Worm (Caenorhabditis elegans) whole organism, late embryonic: Measurements from ENCODE around the gene ZK632.9.

Experiments
- C08G9.2 ChIP-seq: sonication (generic microtip); optimal IDR thresholded peaks from 2 replicates; lab custom pipeline; 2016; ENCODE audit warnings: mild to moderate bottlenecking, missing genetic modification characterization, moderate library complexity, missing compliant biosample characterization
- C38D4.7 ChIP-seq: fragments of 200-800 bp; sonication (Bioruptor generic); optimal IDR thresholded peaks from 2 replicates; lab custom pipeline; 2018; ENCODE audit warnings: mild to moderate bottlenecking, missing genetic modification characterization, moderate library complexity, missing compliant biosample characterization
- K02D7.2 ChIP-seq: sonication (generic microtip); optimal IDR thresholded peaks from 2 replicates; lab custom pipeline; 2017; ENCODE audit warnings: mild to moderate bottlenecking, missing genetic modification characterization, missing compliant biosample characterization
- ahr-1 ChIP-seq: sonication (generic microtip); optimal IDR thresholded peaks from 2 replicates; lab custom pipeline; 2016; ENCODE audit warnings: missing genetic modification characterization, missing compliant biosample characterization
- ceh-14 ChIP-seq: sonication (generic microtip); optimal IDR thresholded peaks from 2 replicates; lab custom pipeline; 2016; ENCODE audit warnings: missing genotype, missing genetic modification characterization, missing compliant biosample characterization
- ceh-2 ChIP-seq: sonication (generic microtip); optimal IDR thresholded peaks from 2 replicates; lab custom pipeline; 2016; ENCODE audit warnings: missing genotype, missing genetic modification characterization, missing compliant biosample characterization
- ceh-31 ChIP-seq: sonication (generic microtip); optimal IDR thresholded peaks from 2 replicates; lab custom pipeline; 2016; ENCODE audit warnings: missing genetic modification characterization, missing compliant biosample characterization
- ceh-34 ChIP-seq: sonication (generic microtip); optimal IDR thresholded peaks from 2 replicates; lab custom pipeline; 2016; ENCODE audit warnings: mild to moderate bottlenecking, missing genetic modification characterization, missing compliant biosample characterization
- ceh-9 ChIP-seq: sonication (generic microtip); optimal IDR thresholded peaks from 2 replicates; lab custom pipeline; 2016; ENCODE audit warnings: mild to moderate bottlenecking, missing genetic modification characterization, inconsistent platforms, missing compliant biosample characterization
- elt-2 ChIP-seq: sonication (generic microtip); optimal IDR thresholded peaks from 2 replicates; lab custom pipeline; 2016; ENCODE audit warnings: missing genetic modification reagents, missing genetic modification characterization, missing compliant biosample characterization
- ets-4 ChIP-seq: sonication (generic microtip); optimal IDR thresholded peaks from 2 replicates; lab custom pipeline; 2016; ENCODE audit warnings: missing genetic modification characterization, missing compliant biosample characterization
- fax-1 ChIP-seq: sonication (generic microtip); optimal IDR thresholded peaks from 2 replicates; lab custom pipeline; 2016; ENCODE audit warnings: missing genotype, missing genetic modification characterization, missing compliant biosample characterization
- gmeb-2 ChIP-seq: sonication (generic microtip); optimal IDR thresholded peaks from 2 replicates; lab custom pipeline; 2016; ENCODE audit warnings: missing genetic modification characterization, inconsistent platforms, missing compliant biosample characterization
- hlh-6 ChIP-seq: sonication (generic microtip); optimal IDR thresholded peaks from 2 replicates; lab custom pipeline; 2016; ENCODE audit warnings: missing genotype, missing genetic modification characterization, missing compliant biosample characterization
- hlh-8 ChIP-seq: sonication (generic microtip); optimal IDR thresholded peaks from 2 replicates; lab custom pipeline; 2016; ENCODE audit warnings: missing genotype, missing genetic modification characterization, missing compliant biosample characterization
- lim-6 ChIP-seq: sonication (generic microtip); optimal IDR thresholded peaks from 2 replicates; lab custom pipeline; 2016; ENCODE audit warnings: missing genetic modification characterization, missing compliant biosample characterization
- madf-2 ChIP-seq: sonication (generic microtip); optimal IDR thresholded peaks from 2 replicates; lab custom pipeline; 2017; ENCODE audit warnings: missing genetic modification characterization, missing compliant biosample characterization
- mec-3 ChIP-seq: sonication (generic microtip); optimal IDR thresholded peaks from 2 replicates; lab custom pipeline; 2016; ENCODE audit warnings: borderline replicate concordance, missing genetic modification characterization, missing compliant biosample characterization
- nfya-1 ChIP-seq: sonication (generic microtip); optimal IDR thresholded peaks from 2 replicates; lab custom pipeline; 2017; ENCODE audit warnings: missing genetic modification characterization, mild to moderate bottlenecking, missing compliant biosample characterization, antibody characterized with exemption, moderate library complexity
- pax-1 ChIP-seq: fragments of 150-350 bp; optimal IDR thresholded peaks from 2 replicates; lab custom pipeline; 2014; ENCODE audit warnings: missing biosample characterization, missing genetic modification characterization
- pha-2 ChIP-seq: sonication (generic microtip); optimal IDR thresholded peaks from 2 replicates; lab custom pipeline; 2017; ENCODE audit warnings: mild to moderate bottlenecking, missing genetic modification characterization, missing compliant biosample characterization
- pha-4 ChIP-seq: fragments of 150-350 bp; optimal IDR thresholded peaks from 2 replicates; lab custom pipeline; 2018; ENCODE audit warnings: missing biosample characterization, missing genetic modification reagents, missing genetic modification characterization
- pqm-1 ChIP-seq: sonication (generic microtip); optimal IDR thresholded peaks from 2 replicates; lab custom pipeline; 2016; ENCODE audit warnings: missing genetic modification characterization, missing compliant biosample characterization
- ref-2 ChIP-seq: sonication (generic microtip); optimal IDR thresholded peaks from 2 replicates; lab custom pipeline; 2016; ENCODE audit warnings: missing genetic modification characterization, missing compliant biosample characterization
- rnt-1 ChIP-seq: sonication (generic microtip); optimal IDR thresholded peaks from 2 replicates; lab custom pipeline; 2016; ENCODE audit warnings: missing genetic modification characterization, missing compliant biosample characterization
- sdc-2 ChIP-seq: sonication (generic microtip); optimal IDR thresholded peaks from 2 replicates; lab custom pipeline; 2016; ENCODE audit warnings: missing genotype, missing genetic modification characterization, missing compliant biosample characterization
- sox-2 ChIP-seq: fragments of 200-800 bp; sonication (Bioruptor generic); IDR thresholded peaks from 2 replicates; pipeline ENCODE4 v1.3.6; 2022; ENCODE audit warnings: missing genetic modification reagents, missing genetic modification characterization, missing compliant biosample characterization
- tbx-2 ChIP-seq: sonication (generic microtip); optimal IDR thresholded peaks from 2 replicates; lab custom pipeline; 2016; ENCODE audit warnings: missing genetic modification characterization, missing compliant biosample characterization
- tbx-7 ChIP-seq: sonication (generic microtip); optimal IDR thresholded peaks from 2 replicates; lab custom pipeline; 2016; ENCODE audit warnings: missing genotype, missing genetic modification characterization, missing compliant biosample characterization
- ttx-3 ChIP-seq: sonication (generic microtip); optimal IDR thresholded peaks from 2 replicates; lab custom pipeline; 2016; ENCODE audit warnings: missing genetic modification reagents, missing genetic modification characterization, missing compliant biosample characterization
- unc-3 ChIP-seq, 2 experiments: fragments of 200-800 bp in 1 of 2; sonication (Bioruptor generic) in 1 of 2; sonication (generic microtip) in 1 of 2; conservative IDR thresholded peaks in 1 of 2; optimal IDR thresholded peaks in 1 of 2; 2 replicates each; pipeline versions ENCODE4 v1.3.6 to Lab custom; 2016 to 2022; ENCODE audit warnings: missing compliant biosample characterization in 2 of 2, missing genetic modification characterization in 2 of 2, missing genetic modification reagents in 1 of 2
- unc-42 ChIP-seq: sonication (generic microtip); optimal IDR thresholded peaks from 2 replicates; lab custom pipeline; 2016; ENCODE audit warnings: missing genotype, missing genetic modification characterization, missing compliant biosample characterization
- unc-55 ChIP-seq: sonication (generic microtip); optimal IDR thresholded peaks from 2 replicates; lab custom pipeline; 2017; ENCODE audit warnings: missing biosample characterization, missing genetic modification reagents, missing genetic modification characterization
- unc-86 ChIP-seq: sonication (generic microtip); optimal IDR thresholded peaks from 2 replicates; lab custom pipeline; 2016; ENCODE audit warnings: missing genetic modification characterization, missing compliant biosample characterization
- zip-5 ChIP-seq: sonication (generic microtip); optimal IDR thresholded peaks from 2 replicates; lab custom pipeline; 2016; ENCODE audit warnings: missing genetic modification characterization, missing compliant biosample characterization

The ZK632.9 gene

DNA sequence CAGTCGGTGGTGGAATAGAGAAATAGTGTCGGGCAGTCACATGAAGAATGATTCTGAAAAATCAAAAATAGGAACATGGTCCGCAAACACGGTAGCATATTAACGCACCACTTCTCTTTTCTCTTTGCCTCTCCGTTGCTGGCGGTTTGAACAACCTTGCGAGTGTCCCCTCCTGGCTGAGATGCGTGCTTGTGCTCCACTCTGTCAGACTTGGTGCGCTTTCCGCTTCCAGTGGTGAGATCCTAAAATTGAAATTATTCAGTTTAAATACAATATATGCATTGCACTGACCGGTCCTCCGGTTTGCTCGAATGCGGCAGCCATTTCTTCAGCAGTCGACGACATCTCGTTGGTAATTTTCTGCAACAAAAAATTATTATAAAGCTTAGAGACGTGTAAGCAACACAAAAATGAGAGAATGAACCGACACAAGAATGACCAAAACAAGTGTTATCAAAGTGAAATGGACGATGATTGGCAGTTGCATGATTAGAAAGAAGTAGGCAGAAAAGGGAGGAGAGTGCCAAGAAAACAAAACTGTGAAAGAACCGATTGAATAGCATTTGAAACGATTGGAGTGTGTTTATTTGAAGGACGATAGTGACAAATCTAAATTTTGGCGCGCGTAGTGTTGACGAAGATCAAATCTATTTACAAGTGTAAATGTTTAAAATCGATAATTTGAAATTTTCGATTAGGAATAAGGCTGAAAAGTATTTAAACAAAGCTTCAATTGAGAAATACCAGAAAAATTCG, at the start of gene ZK632.9:
Gene ZK632.9 (minus strand): TSS at position 360 of the 756 bp plus-strand sequence.
- peak; percentile 14 for TF ChIP-seq tbx-2 (tag; lab: Kevin White, UChicago)
- TF ChIP-seq sdc-2 (tag; lab: Kevin White, UChicago) = no peak

ce11 chrIII:9874515-9874914, 49.3 kb upstream of the ZK632.9 start:
- TF ChIP-seq nfya-1 (peak; percentile 57), ceh-14 (tag; lab: Kevin White, UChicago) (no peak), ceh-34 (tag; lab: Kevin White, UChicago) (no peak), pha-4 (tag; lab: Kevin White, UChicago) (no peak), pax-1 (tag; lab: Kevin White, UChicago) (no peak)

- no peak for TF ChIP-seq ttx-3 (tag; lab: Kevin White, UChicago)
- no peak for TF ChIP-seq nfya-1
- TF ChIP-seq ceh-31 = no peak
- no peak for TF ChIP-seq madf-2
These were observed 45.8 kb upstream of the ZK632.9 start, which contains the start of gene ZK757.1 for ce11 chrIII:9871032-9871431. Gene ZK757.1 (minus strand): TSS chrIII:9871132.

DNA sequence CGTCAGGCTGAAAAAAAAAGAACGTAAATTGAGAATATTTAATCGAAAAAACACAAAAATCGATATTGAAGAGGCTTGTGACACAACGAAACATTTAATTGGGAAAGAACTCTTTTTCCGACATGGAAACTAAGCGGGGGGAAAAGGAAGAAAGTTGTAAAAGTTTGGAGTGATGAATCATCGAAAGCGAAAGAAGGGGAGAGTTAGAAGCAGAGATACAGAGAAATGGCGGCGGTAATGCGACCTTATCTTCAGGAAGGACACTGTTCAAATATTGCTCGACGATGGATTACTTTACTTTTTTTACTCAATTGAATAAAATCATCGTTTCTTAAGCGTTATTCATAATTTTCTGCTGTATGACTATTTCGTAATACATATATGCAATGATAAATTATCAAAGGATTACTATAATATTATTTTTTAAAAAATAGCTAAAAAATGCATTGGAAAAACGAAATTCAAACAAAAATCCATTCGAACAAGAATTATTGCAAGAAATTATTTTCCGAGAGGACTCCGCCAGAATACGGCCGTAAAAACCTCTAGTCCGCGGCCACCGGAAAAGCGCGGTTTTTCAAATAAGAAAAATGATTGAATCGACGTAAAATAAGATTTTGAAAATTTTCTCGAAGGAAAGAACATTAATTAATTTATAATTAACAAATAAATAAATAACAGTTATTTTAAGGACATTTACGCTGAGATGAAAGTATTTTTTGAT, 42.7 kb upstream of the ZK632.9 start, which contains the start of gene dhhc-4:
Gene dhhc-4 (minus strand): TSS at position 13 of the 724 bp plus-strand sequence.
- TF ChIP-seq lim-6 (tag; lab: Kevin White, UChicago) = no peak
- no peak for TF ChIP-seq K02D7.2 (tag; lab: Kevin White, UChicago)
- peak; percentile 0 for TF ChIP-seq nfya-1
- peak; percentile 10 for TF ChIP-seq rnt-1 (tag; lab: Kevin White, UChicago)
- TF ChIP-seq ttx-3 (tag; lab: Kevin White, UChicago) = peak; percentile 46
- TF ChIP-seq ceh-31 = peak; percentile 90
- peak; percentile 6 for TF ChIP-seq ahr-1 (tag; lab: Kevin White, UChicago)
- TF ChIP-seq C38D4.7 (GFP tag; lab: Kevin White, UChicago) = no peak
- no peak for TF ChIP-seq pqm-1
- TF ChIP-seq sox-2 (GFP tag; lab: Robert Waterston, UW) = no peak
- no peak for TF ChIP-seq mec-3 (tag; lab: Kevin White, UChicago)
- TF ChIP-seq fax-1 (tag; lab: Kevin White, UChicago) = peak; percentile 23
- TF ChIP-seq pha-2 (tag; lab: Kevin White, UChicago) = peak; percentile 11
- peak; percentile 79 for TF ChIP-seq tbx-7 (tag; lab: Kevin White, UChicago)
- peak; percentile 92 for TF ChIP-seq C08G9.2 (tag; lab: Kevin White, UChicago)
- peak; percentile 91 for TF ChIP-seq ets-4
- TF ChIP-seq elt-2 (tag; lab: Kevin White, UChicago) = peak; percentile 79
- TF ChIP-seq unc-86 (tag; lab: Kevin White, UChicago) = peak; percentile 58
- TF ChIP-seq unc-3 (GFP tag; conservative IDR thresholded peaks at IDR 0.05; lab: Robert Waterston, UW) = no peak
- TF ChIP-seq unc-3 (tag; optimal IDR thresholded peaks at IDR 0.05; lab: Kevin White, UChicago) = no peak
- TF ChIP-seq tbx-2 (tag; lab: Kevin White, UChicago) = peak; percentile 81
- peak; percentile 74 for TF ChIP-seq ceh-14 (tag; lab: Kevin White, UChicago)
- TF ChIP-seq hlh-8 (tag; lab: Kevin White, UChicago) = peak; percentile 81
- TF ChIP-seq zip-5 = peak; percentile 70
- TF ChIP-seq ceh-9 (tag; lab: Kevin White, UChicago) = no peak
- peak; percentile 91 for TF ChIP-seq ceh-2
- TF ChIP-seq ref-2 (tag; lab: Kevin White, UChicago) = peak; percentile 9
- TF ChIP-seq ceh-34 (tag; lab: Kevin White, UChicago) = peak; percentile 19
- TF ChIP-seq gmeb-2 (tag; lab: Kevin White, UChicago) = peak; percentile 8
- peak; percentile 3 for TF ChIP-seq unc-55 (GFP tag; lab: Kevin White, UChicago)
- no peak for TF ChIP-seq unc-42 (tag; lab: Kevin White, UChicago)
- peak; percentile 13 for TF ChIP-seq hlh-6 (tag; lab: Kevin White, UChicago)
